Fruit fly (Drosophila melanogaster) whole organism, prepupa: ENCODE results near the gene CG33307.

ENCODE experiments used
- CG11294 ChIP-seq: fragments of 200-800 bp; sonication (Bioruptor generic); IDR thresholded peaks from 2 replicates; pipeline ENCODE4 v1.3.6; 2022; ENCODE audit warnings: missing biosample characterization, missing genetic modification characterization
- CG11902 ChIP-seq: fragments of 200-800 bp; sonication (Bioruptor generic); optimal IDR thresholded peaks from 3 replicates; lab custom pipeline; 2016; ENCODE audit warnings: missing biosample characterization, missing genetic modification characterization
- CG34406 ChIP-seq: fragments of 200-800 bp; sonication (Bioruptor generic); optimal IDR thresholded peaks from 3 replicates; lab custom pipeline; 2016; ENCODE audit warnings: missing biosample characterization, missing genetic modification characterization
- CG4318 ChIP-seq: fragments of 200-800 bp; sonication (Bioruptor generic); optimal IDR thresholded peaks from 3 replicates; lab custom pipeline; 2017; ENCODE audit warnings: missing biosample characterization, mild to moderate bottlenecking, missing genetic modification characterization
- CG8119 ChIP-seq: fragments of 200-800 bp; sonication (Bioruptor generic); IDR thresholded peaks from 3 replicates; pipeline ENCODE4 v1.3.6; 2022; ENCODE audit warnings: missing biosample characterization, missing genetic modification characterization
- CG9139 ChIP-seq: fragments of 200-800 bp; sonication (Bioruptor generic); optimal IDR thresholded peaks from 3 replicates; lab custom pipeline; 2017; ENCODE audit warnings: missing biosample characterization, mild to moderate bottlenecking, missing genetic modification characterization
- Eip75B ChIP-seq: fragments of 200-800 bp; sonication (Bioruptor generic); optimal IDR thresholded peaks from 3 replicates; lab custom pipeline; 2016; ENCODE audit warnings: missing biosample characterization, missing genetic modification characterization
- Eip78C ChIP-seq: fragments of 200-800 bp; sonication (Bioruptor generic); peaks from one replicate; lab custom pipeline; 2016; ENCODE audit warnings: missing biosample characterization, missing genetic modification characterization
- cyc ChIP-seq: fragments of 200-800 bp; sonication (Bioruptor generic); optimal IDR thresholded peaks from 3 replicates; lab custom pipeline; 2016; ENCODE audit warnings: missing biosample characterization, missing genetic modification characterization
- fd59A ChIP-seq: fragments of 200-800 bp; sonication (Bioruptor generic); optimal IDR thresholded peaks from 2 replicates; lab custom pipeline; 2017; ENCODE audit warnings: missing biosample characterization, mild to moderate bottlenecking, missing genetic modification characterization, missing genetic modification reagents
- lz ChIP-seq: fragments of 200-800 bp; sonication (Bioruptor generic); optimal IDR thresholded peaks from 3 replicates; lab custom pipeline; 2016; ENCODE audit warnings: missing biosample characterization, missing genetic modification characterization
- pdm3 ChIP-seq: fragments of 200-800 bp; sonication (Bioruptor generic); optimal IDR thresholded peaks from 3 replicates; lab custom pipeline; 2016; ENCODE audit warnings: missing biosample characterization, missing genetic modification characterization
- vri ChIP-seq: fragments of 200-800 bp; sonication (Bioruptor generic); optimal IDR thresholded peaks from 3 replicates; lab custom pipeline; 2016; ENCODE audit warnings: missing biosample characterization, mild to moderate bottlenecking, missing genetic modification characterization

CG33307 gene

DNA sequence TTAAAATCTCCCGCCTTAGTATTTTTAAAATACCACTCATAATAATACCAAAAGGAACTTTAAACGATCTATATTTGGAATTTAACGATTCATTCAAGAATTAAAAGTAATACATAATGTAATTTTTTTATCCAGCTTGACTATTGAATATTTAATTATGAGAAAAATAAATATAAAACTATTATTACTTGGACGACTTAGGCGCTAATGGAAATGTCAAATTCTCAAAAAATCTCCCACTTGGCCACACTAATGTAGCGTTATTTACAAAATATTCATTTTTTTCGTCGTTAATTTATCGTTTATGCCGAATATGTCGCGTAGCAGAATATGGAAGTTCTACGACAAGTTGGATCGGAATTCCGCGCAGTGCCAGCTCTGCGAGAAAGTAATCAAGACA is 50.6 kb downstream of the CG33307 start, which contains the start of gene CG16863:
Gene CG16863, plus strand, starts transcription at position 245 of the 400 bp plus-strand sequence.
- TF ChIP-seq CG11902 (GFP tag; lab: Kevin White, UChicago) (no peak), cyc (no peak), vri (GFP tag; lab: Kevin White, UChicago) (no peak), CG8119 (no peak), CG4318 (GFP tag; lab: Kevin White, UChicago) (no peak), pdm3 (GFP tag; lab: Kevin White, UChicago) (no peak), fd59A (GFP tag; lab: Kevin White, UChicago) (no peak), Eip78C (GFP tag; lab: Kevin White, UChicago) (no peak), lz (GFP tag; lab: Kevin White, UChicago) (no peak), CG9139 (GFP tag; lab: Kevin White, UChicago) (no peak), Eip75B (no peak), CG34406 (GFP tag; lab: Kevin White, UChicago) (no peak), CG11294 (GFP tag; lab: Robert Waterston, UW) (no peak)
